Fruit fly (Drosophila melanogaster): Measurements from ENCODE around the gene Ir94c.

DNA sequence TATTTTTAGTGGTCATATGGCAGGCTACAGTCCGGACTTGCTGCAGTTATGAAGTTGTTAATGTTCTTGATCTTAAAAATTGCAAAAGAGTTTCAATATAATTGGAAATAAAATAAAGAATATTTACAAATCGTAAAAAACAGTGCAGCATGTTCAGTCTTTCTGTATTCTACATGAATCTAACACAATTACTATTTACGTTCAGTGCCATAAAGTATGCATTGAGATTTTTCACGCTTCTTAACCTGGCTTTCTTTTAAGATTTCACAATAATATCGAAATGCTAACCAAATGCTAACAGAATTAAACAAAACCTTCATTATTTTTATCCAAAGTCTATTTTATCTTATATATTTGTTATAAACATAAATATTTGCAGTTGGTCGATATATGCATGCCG is 46.7 kb downstream of the Ir94c start:
- TF ChIP-seq Clk (GFP tag; optimal IDR thresholded peaks at IDR 0.05): no peak
- peak; percentile 72 for TF ChIP-seq kay (GFP tag; ENCODE audit: borderline replicate concordance)
